Fruit fly (Drosophila melanogaster): Measurements from ENCODE around the gene CG3708.

DNA sequence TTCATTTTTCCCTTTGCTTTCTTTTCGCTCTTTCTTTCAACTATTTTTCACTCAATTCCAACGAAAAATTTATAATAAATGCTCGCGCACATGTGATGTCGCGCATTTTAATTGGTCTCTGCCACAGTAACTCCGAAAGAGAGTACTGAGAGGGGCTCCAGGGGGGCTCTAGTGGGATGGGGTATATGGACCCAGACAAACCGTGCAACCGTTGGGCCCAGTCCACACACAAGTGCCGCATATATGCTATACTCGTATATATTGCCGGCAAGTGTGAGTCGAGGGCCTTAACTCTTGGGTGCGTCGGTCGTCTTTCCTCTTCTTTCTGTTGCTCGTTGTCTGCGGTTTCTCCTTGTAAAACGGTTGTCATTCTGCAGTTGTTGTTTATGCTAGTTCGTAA, 31.5 kb downstream of the CG3708 start:
- TF ChIP-seq CG42726 (GFP tag; IDR thresholded peaks at IDR 0.05; ENCODE audit: partially characterized antibody): no peak
- TF ChIP-seq CG9727 (GFP tag; optimal IDR thresholded peaks at IDR 0.05): no peak
- TF ChIP-seq CG6854 (GFP tag; optimal IDR thresholded peaks at IDR 0.05): no peak
- no peak for TF ChIP-seq bowl (GFP tag; IDR thresholded peaks at IDR 0.05)
- no peak for TF ChIP-seq Fer3 (tag; optimal IDR thresholded peaks at IDR 0.05)
- no peak for TF ChIP-seq klu (GFP tag; IDR thresholded peaks at IDR 0.05)
- TF ChIP-seq twi (tag; optimal IDR thresholded peaks at IDR 0.05): no peak
